Worm (Caenorhabditis elegans): ENCODE data around the gene tmem-231.

DNA sequence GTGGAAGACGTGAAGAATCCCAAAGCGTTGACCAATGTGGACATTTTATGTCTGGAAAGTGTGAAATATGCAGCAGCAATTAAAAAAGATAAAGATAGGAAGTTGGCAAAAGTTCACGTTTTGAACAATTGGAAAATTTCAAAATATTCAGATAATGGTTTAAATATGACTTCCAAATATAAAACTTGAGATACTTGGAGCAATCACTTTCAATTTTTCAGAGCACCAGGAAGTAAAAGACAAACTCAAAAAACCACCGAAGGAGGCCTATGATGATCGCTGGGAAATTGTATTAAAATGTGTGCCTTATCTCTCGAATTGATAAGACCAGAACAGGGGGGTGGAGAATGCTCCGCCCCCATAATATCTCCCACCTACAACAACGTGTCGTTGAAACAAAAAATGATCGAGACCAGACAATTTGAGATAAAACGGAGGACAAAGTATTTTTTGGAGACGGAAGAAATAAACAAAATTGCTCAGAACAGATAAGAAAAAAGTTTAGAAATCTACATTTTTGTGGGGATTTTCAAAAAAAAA is 25.2 kb downstream of the tmem-231 start, which contains the start of gene eppl-1:
- no peak for TF ChIP-seq him-1 (tag; optimal IDR thresholded peaks at IDR 0.05)
- TF ChIP-seq dao-5 (tag; optimal IDR thresholded peaks at IDR 0.05) = no peak

Measured in whole organism, L4/young adult.